Worm (Caenorhabditis elegans) whole organism, mixed stage, embryonic: Measurements from ENCODE around the gene D2023.4.

Source experiments
- ceh-83 ChIP-seq: fragments of 200-800 bp; sonication (Bioruptor generic); optimal IDR thresholded peaks from 2 replicates; lab custom pipeline; 2018; ENCODE audit warnings: mild to moderate bottlenecking, missing genetic modification characterization, missing compliant biosample characterization
- cnd-1 ChIP-seq: fragments of 200-800 bp; sonication (Bioruptor generic); optimal IDR thresholded peaks from 2 replicates; lab custom pipeline; 2018; ENCODE audit warnings: mild to moderate bottlenecking, missing genetic modification characterization, missing compliant biosample characterization
- elt-1 ChIP-seq: sonication (generic microtip); optimal IDR thresholded peaks from 2 replicates; lab custom pipeline; 2017; ENCODE audit warnings: missing genetic modification characterization, mild to moderate bottlenecking, missing compliant biosample characterization, antibody characterized with exemption, moderate library complexity, borderline replicate concordance; ENCODE audit not compliant: insufficient read depth
- ham-2 ChIP-seq: fragments of 200-800 bp; sonication (Bioruptor generic); optimal IDR thresholded peaks from 2 replicates; lab custom pipeline; 2018; ENCODE audit warnings: mild to moderate bottlenecking, missing genetic modification characterization, missing compliant biosample characterization
- hlh-1 ChIP-seq: fragments of 150-350 bp; optimal IDR thresholded peaks from 2 replicates; lab custom pipeline; 2014; ENCODE audit warnings: missing biosample characterization, missing genetic modification reagents, missing genetic modification characterization
- lin-13 ChIP-seq: fragments of 150-350 bp; optimal IDR thresholded peaks from 2 replicates; lab custom pipeline; 2014; ENCODE audit warnings: missing biosample characterization, missing genetic modification characterization
- lsy-2 ChIP-seq: fragments of 150-350 bp; optimal IDR thresholded peaks from 2 replicates; lab custom pipeline; 2014; ENCODE audit warnings: missing biosample characterization, missing genetic modification characterization
- mab-5 ChIP-seq: fragments of 150-350 bp; optimal IDR thresholded peaks from 2 replicates; lab custom pipeline; 2014; ENCODE audit warnings: missing biosample characterization, missing genetic modification characterization
- mep-1 ChIP-seq: fragments of 150-350 bp; optimal IDR thresholded peaks from 2 replicates; lab custom pipeline; 2017; ENCODE audit warnings: missing biosample characterization, missing genetic modification reagents, missing genetic modification characterization, inconsistent platforms
- nhr-12 ChIP-seq: fragments of 150-350 bp; optimal IDR thresholded peaks from 2 replicates; lab custom pipeline; 2014; ENCODE audit warnings: missing biosample characterization, missing genetic modification characterization
- pha-4 ChIP-seq: fragments of 150-350 bp; optimal IDR thresholded peaks from 2 replicates; lab custom pipeline; 2018; ENCODE audit warnings: missing biosample characterization, missing genetic modification reagents, missing genetic modification characterization
- sem-2 ChIP-seq: fragments of 200-800 bp; sonication (Bioruptor generic); optimal IDR thresholded peaks from 2 replicates; lab custom pipeline; 2018; ENCODE audit warnings: mild to moderate bottlenecking, missing genetic modification characterization, missing compliant biosample characterization
- unc-120 ChIP-seq: sonication (generic microtip); optimal IDR thresholded peaks from 2 replicates; lab custom pipeline; 2017; ENCODE audit warnings: missing genetic modification characterization, missing compliant biosample characterization; ENCODE audit not compliant: poor library complexity, severe bottlenecking
- unc-62 ChIP-seq: fragments of 150-350 bp; optimal IDR thresholded peaks from 2 replicates; lab custom pipeline; 2014; ENCODE audit warnings: missing biosample characterization, missing genetic modification reagents, missing genetic modification characterization
- ztf-11 ChIP-seq: fragments of 150-350 bp; optimal IDR thresholded peaks from 2 replicates; lab custom pipeline; 2014; ENCODE audit warnings: missing biosample characterization, missing genetic modification characterization

Gene D2023.4

DNA sequence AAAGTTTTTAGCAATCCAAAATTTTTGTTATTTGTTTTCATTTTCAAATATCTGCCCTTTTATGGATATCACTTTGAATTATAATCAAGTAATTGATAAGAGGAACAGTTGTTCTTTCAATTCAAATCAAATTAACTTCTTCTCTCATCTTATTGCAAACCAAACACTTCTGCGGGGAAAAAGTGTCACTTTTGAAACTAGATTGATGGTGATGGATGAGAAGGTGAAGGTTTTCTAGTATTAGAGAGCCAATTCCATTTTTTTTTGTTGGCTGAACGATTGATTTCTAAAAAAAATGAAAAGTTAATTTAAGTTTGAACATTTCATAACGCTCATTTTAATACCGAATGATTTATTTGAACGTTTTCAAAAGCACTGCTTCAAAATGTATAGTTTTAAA lies 45.8 kb downstream of the D2023.4 start:
- TF ChIP-seq pha-4 (tag; lab: Kevin White, UChicago), result no peak
- TF ChIP-seq unc-62 (GFP tag; lab: Kevin White, UChicago), result peak; percentile 74
- TF ChIP-seq ztf-11 (tag; lab: Kevin White, UChicago), result no peak

DNA sequence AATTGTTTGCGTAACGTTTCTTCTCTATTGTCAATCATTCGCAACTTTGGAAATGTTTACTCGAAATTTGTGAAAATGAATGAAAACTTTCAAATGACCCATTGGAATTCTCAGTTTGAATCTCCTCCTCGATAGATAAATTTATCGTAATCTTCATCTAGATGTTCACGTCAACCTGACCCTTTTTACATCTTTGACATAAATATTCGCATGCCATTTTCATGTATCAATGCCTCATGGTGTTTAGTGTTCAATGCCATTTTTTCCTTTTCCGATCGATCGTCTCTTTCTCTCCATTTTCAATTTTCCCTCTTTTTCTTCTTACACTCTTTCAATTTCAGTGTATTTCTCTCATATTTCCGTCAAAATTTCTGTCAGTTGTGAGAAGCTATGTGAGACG lies 46.3 kb downstream of the D2023.4 start:
- no peak for TF ChIP-seq nhr-12 (tag; lab: Kevin White, UChicago)
- peak; percentile 33 for TF ChIP-seq elt-1 (tag; lab: Kevin White, UChicago)
- TF ChIP-seq mab-5 (tag; lab: Kevin White, UChicago), result no peak

DNA sequence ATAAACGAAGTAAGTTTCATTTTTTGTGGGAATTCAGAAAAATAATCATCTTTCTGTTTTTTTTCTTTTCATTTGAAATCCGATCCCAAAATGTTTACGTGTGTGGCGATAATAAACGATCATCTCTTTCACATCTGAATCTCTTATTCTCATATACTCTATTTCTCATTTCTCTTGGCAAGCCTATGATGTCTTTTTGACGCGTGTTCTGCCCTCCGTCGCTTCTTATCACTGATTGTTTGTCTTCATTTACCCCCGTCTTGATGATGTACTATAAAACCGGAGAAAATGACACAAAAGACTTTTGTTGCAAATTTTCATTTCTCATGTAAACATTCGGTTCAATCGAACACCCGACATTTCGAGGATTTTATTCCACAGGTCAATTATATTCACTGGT lies 47.7 kb downstream of the D2023.4 start:
- TF ChIP-seq unc-120 (tag; lab: Kevin White, UChicago) (peak; percentile 51), lin-13 (no peak)

DNA sequence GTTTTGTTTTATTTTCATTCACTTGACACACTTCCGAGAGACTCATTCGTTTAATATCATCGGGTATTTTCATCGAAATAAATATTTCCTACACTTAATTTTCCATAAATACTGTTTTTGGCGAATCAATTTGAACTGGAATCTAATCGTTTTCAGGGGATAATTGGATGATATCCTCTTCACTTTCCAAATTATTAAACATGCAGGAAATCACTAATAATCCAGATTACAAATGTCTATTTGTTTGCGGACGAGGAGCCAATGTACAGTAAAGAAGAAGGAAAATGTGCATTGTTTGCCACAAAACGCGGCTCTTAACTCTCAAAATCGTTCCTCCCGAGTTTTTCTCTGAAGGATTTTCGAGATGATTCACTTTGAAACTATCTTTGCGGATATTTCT lies 49.0 kb downstream of the D2023.4 start, which contains the start of gene F55A11.6:
Gene F55A11.6, plus strand, starts transcription at position 301 of the 400 bp plus-strand sequence.
- no peak for TF ChIP-seq sem-2 (GFP tag; lab: Kevin White, UChicago)
- no peak for TF ChIP-seq nhr-12 (tag; lab: Kevin White, UChicago)
- no peak for TF ChIP-seq ham-2 (GFP tag; lab: Kevin White, UChicago)
- no peak for TF ChIP-seq ceh-83
- TF ChIP-seq lsy-2, result no peak
- TF ChIP-seq cnd-1 (tag; lab: Kevin White, UChicago), result no peak
- TF ChIP-seq hlh-1 (tag; lab: Kevin White, UChicago), result no peak
- no peak for TF ChIP-seq elt-1 (tag; lab: Kevin White, UChicago)
- no peak for TF ChIP-seq mep-1 (tag; lab: Kevin White, UChicago)
